Fruit fly (Drosophila melanogaster): ENCODE results near the gene CG45071.
A peak's percentile ranks its signal among the peaks of the same experiment; 100 is the strongest.

The CG45071 gene

DNA sequence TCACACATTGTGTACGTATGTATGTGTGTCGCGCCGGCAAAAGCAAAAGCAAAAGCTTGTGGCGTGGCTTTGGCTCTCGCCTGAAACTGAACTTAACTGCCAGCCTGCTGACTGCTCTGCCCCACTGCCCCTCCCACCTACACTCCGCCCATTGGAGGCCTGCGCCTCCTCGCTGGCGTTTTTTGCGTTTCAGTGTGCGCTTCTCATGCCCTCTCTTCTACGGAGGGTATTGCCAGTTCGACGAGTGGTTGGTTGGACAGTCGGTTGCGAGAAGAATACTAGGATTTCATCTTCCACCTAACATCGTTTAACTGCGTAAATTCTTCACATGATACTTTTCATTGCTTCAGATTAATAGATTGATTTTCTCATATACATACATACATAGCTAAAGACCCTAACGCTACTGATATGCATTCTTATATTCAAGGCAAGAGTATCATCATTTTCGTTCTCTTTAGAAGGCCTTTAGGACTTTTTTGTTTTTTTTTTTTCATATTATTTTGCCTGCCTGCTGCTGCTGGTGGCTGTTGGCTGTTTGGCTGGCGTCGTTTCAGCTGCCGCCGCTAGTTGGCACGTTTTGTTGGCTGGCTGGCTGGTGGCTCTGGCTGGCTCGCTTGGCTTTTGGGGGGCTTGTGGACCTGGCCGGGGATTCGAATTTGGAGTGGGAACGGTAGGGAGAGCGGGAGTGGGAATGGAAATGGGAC lies 680 bp upstream of the CG45071 start (continued):
- no peak for TF ChIP-seq tup (GFP tag; optimal IDR thresholded peaks at IDR 0.05)
- peak; percentile 29 for TF ChIP-seq CG17568 (GFP tag; optimal IDR thresholded peaks at IDR 0.05)
- peak; percentile 68 for TF ChIP-seq fu2 (GFP tag; optimal IDR thresholded peaks at IDR 0.05)
- TF ChIP-seq crc (GFP tag; optimal IDR thresholded peaks at IDR 0.05): peak; percentile 16
- TF ChIP-seq CoRest (tag; optimal IDR thresholded peaks at IDR 0.05): peak; percentile 72
- TF ChIP-seq jumu (GFP tag; optimal IDR thresholded peaks at IDR 0.05): peak; percentile 60
- peak; percentile 36; the same call in 1 of the 2 replicates for TF ChIP-seq HLH3B (GFP tag; IDR thresholded peaks at IDR 0.05)
- no peak for TF ChIP-seq CG1024 (GFP tag; IDR thresholded peaks at IDR 0.05)
- TF ChIP-seq emc (GFP tag; optimal IDR thresholded peaks at IDR 0.05): peak; percentile 21
- TF ChIP-seq D19B (GFP tag; optimal IDR thresholded peaks at IDR 0.05): peak; percentile 49
- peak; percentile 56 for TF ChIP-seq Xbp1 (GFP tag; optimal IDR thresholded peaks at IDR 0.05)
- peak; percentile 68 for TF ChIP-seq lmd (GFP tag; IDR thresholded peaks at IDR 0.05)
- peak; percentile 17 for TF ChIP-seq Sry-δ (GFP tag; optimal IDR thresholded peaks at IDR 0.05)
- TF ChIP-seq CG8290 (GFP tag; optimal IDR thresholded peaks at IDR 0.05): no peak
- TF ChIP-seq CG8290 (tag; optimal IDR thresholded peaks at IDR 0.05): peak in 1 of 2 experiments; percentile 51
- peak; percentile 86 for TF ChIP-seq Drgx (GFP tag; IDR thresholded peaks at IDR 0.05)
- no peak for TF ChIP-seq CG11696 (GFP tag; IDR thresholded peaks at IDR 0.05)
- TF ChIP-seq slbo (GFP tag; IDR thresholded peaks at IDR 0.05): peak; percentile 60
- peak; percentile 20 for TF ChIP-seq CG10267 (tag; optimal IDR thresholded peaks at IDR 0.05)
- peak; percentile 53 for TF ChIP-seq CG6689 (GFP tag; IDR thresholded peaks at IDR 0.05)
- peak; percentile 38 for TF ChIP-seq Dip3 (GFP tag; optimal IDR thresholded peaks at IDR 0.05)
- TF ChIP-seq sug (tag; optimal IDR thresholded peaks at IDR 0.05): peak; percentile 7
- TF ChIP-seq CG12236 (GFP tag; optimal IDR thresholded peaks at IDR 0.05): peak; percentile 23
- peak; percentile 41 for TF ChIP-seq bab2 (GFP tag; optimal IDR thresholded peaks at IDR 0.05)
- peak; percentile 37 to 67 for TF ChIP-seq Pdp1 (GFP tag; optimal IDR thresholded peaks at IDR 0.05)
- peak; percentile 21; the same call in 1 of the 2 replicates for TF ChIP-seq ara (GFP tag; IDR thresholded peaks at IDR 0.05)
- TF ChIP-seq gcm2 (GFP tag; optimal IDR thresholded peaks at IDR 0.05): no peak
- peak; percentile 22 for TF ChIP-seq fd96Cb (tag; optimal IDR thresholded peaks at IDR 0.05)
- peak; percentile 75 for TF ChIP-seq sob (GFP tag; IDR thresholded peaks at IDR 0.05)
- peak; percentile 51 for TF ChIP-seq Ssrp (tag; optimal IDR thresholded peaks at IDR 0.05)
- TF ChIP-seq Bteb2 (GFP tag; optimal IDR thresholded peaks at IDR 0.05): peak; percentile 43
- 0 out of 3 replicates have a peak, but pooled peaks have one; percentile 7 for TF ChIP-seq CG2889 (GFP tag; IDR thresholded peaks at IDR 0.05)
- peak; percentile 76 for TF ChIP-seq CG6854 (GFP tag; optimal IDR thresholded peaks at IDR 0.05)
- TF ChIP-seq pho (GFP tag; optimal IDR thresholded peaks at IDR 0.05): peak; percentile 81
- TF ChIP-seq CG9932 (GFP tag; IDR thresholded peaks at IDR 0.05): peak; percentile 60
- TF ChIP-seq zen2 (GFP tag; IDR thresholded peaks at IDR 0.05; ENCODE audit: partially characterized antibody): no peak
- TF ChIP-seq az2 (GFP tag; optimal IDR thresholded peaks at IDR 0.05): peak; percentile 32
- TF ChIP-seq chn (GFP tag; optimal IDR thresholded peaks at IDR 0.05): peak; percentile 44
- TF ChIP-seq CG3163 (GFP tag; optimal IDR thresholded peaks at IDR 0.05): peak; percentile 9
- TF ChIP-seq CG1529 (GFP tag; optimal IDR thresholded peaks at IDR 0.05): peak; percentile 47
- TF ChIP-seq fru (optimal IDR thresholded peaks at IDR 0.05): no peak
- no peak for TF ChIP-seq Dref (GFP tag; IDR thresholded peaks at IDR 0.05)
- TF ChIP-seq CG9727 (GFP tag; optimal IDR thresholded peaks at IDR 0.05): peak; percentile 56
- peak; percentile 58 for TF ChIP-seq CG32532 (GFP tag; IDR thresholded peaks at IDR 0.05)
- TF ChIP-seq CG3847 (GFP tag; IDR thresholded peaks at IDR 0.05): peak; percentile 62
- peak; percentile 95 for TF ChIP-seq D19A (tag; optimal IDR thresholded peaks at IDR 0.05)
- TF ChIP-seq ind (GFP tag; optimal IDR thresholded peaks at IDR 0.05): peak; percentile 39
- TF ChIP-seq CG11560 (tag; IDR thresholded peaks at IDR 0.05): peak; percentile 45; the same call in 1 of the 3 replicates
- peak; percentile 48 for TF ChIP-seq Mes4 (GFP tag; optimal IDR thresholded peaks at IDR 0.05)
- TF ChIP-seq grau (tag; optimal IDR thresholded peaks at IDR 0.05): peak; percentile 66
- 0 out of 2 replicates have a peak, but pooled peaks have one; percentile 32 for TF ChIP-seq Oaz (GFP tag; IDR thresholded peaks at IDR 0.05)

All from whole organism, embryonic.